Fruit fly (Drosophila melanogaster) whole organism, prepupa: Measurements from ENCODE around the gene Gr10a.
A peak's percentile ranks its signal among the peaks of the same experiment; 100 is the strongest.

ENCODE experiments used
- Blimp-1 ChIP-seq: fragments of 200-800 bp; sonication (Bioruptor generic); optimal IDR thresholded peaks from 3 replicates; lab custom pipeline; 2017; ENCODE audit warnings: missing biosample characterization, missing genetic modification characterization, mild to moderate bottlenecking, moderate library complexity, missing genetic modification reagents
- CG10631 ChIP-seq: fragments of 200-800 bp; sonication (Bioruptor generic); optimal IDR thresholded peaks from 2 replicates; lab custom pipeline; 2016; ENCODE audit warnings: missing biosample characterization, missing genetic modification characterization
- CG10669 ChIP-seq: fragments of 200-800 bp; sonication (Bioruptor generic); optimal IDR thresholded peaks from 3 replicates; lab custom pipeline; 2018; ENCODE audit warnings: missing biosample characterization, mild to moderate bottlenecking, missing genetic modification characterization, moderate library complexity
- CG11294 ChIP-seq: fragments of 200-800 bp; sonication (Bioruptor generic); IDR thresholded peaks from 2 replicates; pipeline ENCODE4 v1.3.6; 2022; ENCODE audit warnings: missing biosample characterization, missing genetic modification characterization
- CG15336 ChIP-seq: fragments of 200-800 bp; sonication (Bioruptor generic); IDR thresholded peaks from 2 replicates; pipeline ENCODE4 v1.3.6; 2022; ENCODE audit warnings: missing biosample characterization, missing genetic modification characterization
- CG16779 ChIP-seq: fragments of 200-800 bp; sonication (Bioruptor generic); optimal IDR thresholded peaks from 3 replicates; lab custom pipeline; 2017; ENCODE audit warnings: missing biosample characterization, mild to moderate bottlenecking, missing genetic modification characterization
- CG31627 ChIP-seq: fragments of 200-800 bp; sonication (Bioruptor generic); optimal IDR thresholded peaks from 3 replicates; lab custom pipeline; 2016; ENCODE audit warnings: missing biosample characterization, missing genetic modification characterization
- CG34406 ChIP-seq: fragments of 200-800 bp; sonication (Bioruptor generic); optimal IDR thresholded peaks from 3 replicates; lab custom pipeline; 2016; ENCODE audit warnings: missing biosample characterization, missing genetic modification characterization
- CG3919 ChIP-seq: fragments of 200-800 bp; sonication (Bioruptor generic); optimal IDR thresholded peaks from 3 replicates; lab custom pipeline; 2016; ENCODE audit warnings: missing biosample characterization, missing genetic modification characterization
- CG6163 ChIP-seq: fragments of 200-800 bp; sonication (Bioruptor generic); IDR thresholded peaks from 3 replicates; pipeline ENCODE4 v1.3.6; 2022; ENCODE audit warnings: missing biosample characterization, missing genetic modification characterization
- CG6792 ChIP-seq: fragments of 200-800 bp; sonication (Bioruptor generic); optimal IDR thresholded peaks from 3 replicates; lab custom pipeline; 2016; ENCODE audit warnings: missing biosample characterization, missing genetic modification characterization
- CG6854 ChIP-seq: fragments of 200-800 bp; sonication (Bioruptor generic); optimal IDR thresholded peaks from 2 replicates; lab custom pipeline; 2017; ENCODE audit warnings: missing biosample characterization, mild to moderate bottlenecking, missing genetic modification characterization
- CG7368 ChIP-seq: fragments of 200-800 bp; sonication (Bioruptor generic); optimal IDR thresholded peaks from 3 replicates; lab custom pipeline; 2016; ENCODE audit warnings: missing biosample characterization, missing genetic modification characterization
- CG8119 ChIP-seq: fragments of 200-800 bp; sonication (Bioruptor generic); IDR thresholded peaks from 3 replicates; pipeline ENCODE4 v1.3.6; 2022; ENCODE audit warnings: missing biosample characterization, missing genetic modification characterization
- CG8632 ChIP-seq: fragments of 200-800 bp; sonication (Bioruptor generic); optimal IDR thresholded peaks from 3 replicates; lab custom pipeline; 2016; ENCODE audit warnings: missing biosample characterization, missing genetic modification characterization
- CG9139 ChIP-seq: fragments of 200-800 bp; sonication (Bioruptor generic); optimal IDR thresholded peaks from 3 replicates; lab custom pipeline; 2017; ENCODE audit warnings: missing biosample characterization, mild to moderate bottlenecking, missing genetic modification characterization
- Eip78C ChIP-seq: fragments of 200-800 bp; sonication (Bioruptor generic); peaks from one replicate; lab custom pipeline; 2016; ENCODE audit warnings: missing biosample characterization, missing genetic modification characterization
- Eip93F ChIP-seq: fragments of 200-800 bp; sonication (Bioruptor generic); optimal IDR thresholded peaks from 2 replicates; lab custom pipeline; 2016; ENCODE audit warnings: missing biosample characterization, mild to moderate bottlenecking, missing genetic modification characterization
- Ets21C ChIP-seq: fragments of 200-800 bp; sonication (Bioruptor generic); optimal IDR thresholded peaks from 3 replicates; lab custom pipeline; 2016; ENCODE audit warnings: missing biosample characterization, missing genetic modification characterization
- Ets96B ChIP-seq: fragments of 200-800 bp; optimal IDR thresholded peaks from 2 replicates; lab custom pipeline; 2019; ENCODE audit warnings: missing biosample characterization, mild to moderate bottlenecking, missing genetic modification characterization, moderate library complexity
- Gug ChIP-seq: fragments of 200-800 bp; sonication (Bioruptor generic); IDR thresholded peaks from 2 replicates; pipeline ENCODE4 v1.3.6; 2022; ENCODE audit warnings: missing biosample characterization, missing genetic modification characterization
- Hr4 ChIP-seq: fragments of 200-800 bp; sonication (Bioruptor generic); optimal IDR thresholded peaks from 3 replicates; lab custom pipeline; 2016; ENCODE audit warnings: missing biosample characterization, missing genetic modification characterization
- Lpt ChIP-seq: fragments of 200-800 bp; sonication (Bioruptor generic); optimal IDR thresholded peaks from 3 replicates; lab custom pipeline; 2016; ENCODE audit warnings: missing biosample characterization, missing genetic modification characterization
- Met ChIP-seq: fragments of 200-800 bp; sonication (Bioruptor generic); optimal IDR thresholded peaks from 3 replicates; lab custom pipeline; 2016; ENCODE audit warnings: missing biosample characterization, missing genetic modification characterization
- Smox ChIP-seq: fragments of 200-800 bp; sonication (Bioruptor generic); optimal IDR thresholded peaks from 3 replicates; lab custom pipeline; 2016; ENCODE audit warnings: missing biosample characterization, missing genetic modification characterization
- Sox102F ChIP-seq: fragments of 200-800 bp; sonication (Bioruptor generic); optimal IDR thresholded peaks from 2 replicates; lab custom pipeline; 2016; ENCODE audit warnings: missing biosample characterization, mild to moderate bottlenecking, missing genetic modification characterization
- Sox15 ChIP-seq: fragments of 200-800 bp; sonication (Bioruptor generic); optimal IDR thresholded peaks from 3 replicates; lab custom pipeline; 2016; ENCODE audit warnings: missing biosample characterization, missing genetic modification characterization
- achi ChIP-seq: fragments of 200-800 bp; sonication (Bioruptor generic); optimal IDR thresholded peaks from 3 replicates; lab custom pipeline; 2016; ENCODE audit warnings: missing biosample characterization, missing genetic modification characterization
- acj6 ChIP-seq: fragments of 200-800 bp; sonication (Bioruptor generic); optimal IDR thresholded peaks from 3 replicates; lab custom pipeline; 2016; ENCODE audit warnings: missing biosample characterization, missing genetic modification characterization
- cyc ChIP-seq: fragments of 200-800 bp; sonication (Bioruptor generic); optimal IDR thresholded peaks from 3 replicates; lab custom pipeline; 2016; ENCODE audit warnings: missing biosample characterization, missing genetic modification characterization
- dsx ChIP-seq: fragments of 200-800 bp; optimal IDR thresholded peaks from 3 replicates; lab custom pipeline; 2019; ENCODE audit warnings: missing biosample characterization, mild to moderate bottlenecking, missing genetic modification characterization, moderate library complexity; ENCODE audit not compliant: poor library complexity, severe bottlenecking
- fd59A ChIP-seq: fragments of 200-800 bp; sonication (Bioruptor generic); optimal IDR thresholded peaks from 2 replicates; lab custom pipeline; 2017; ENCODE audit warnings: missing biosample characterization, mild to moderate bottlenecking, missing genetic modification characterization, missing genetic modification reagents
- fd85E ChIP-seq: fragments of 200-800 bp; sonication (Bioruptor generic); optimal IDR thresholded peaks from 3 replicates; lab custom pipeline; 2016; ENCODE audit warnings: missing biosample characterization, missing genetic modification characterization
- fkh ChIP-seq: fragments of 200-800 bp; sonication (Bioruptor generic); optimal IDR thresholded peaks from 3 replicates; lab custom pipeline; 2017; ENCODE audit warnings: missing biosample characterization, mild to moderate bottlenecking, missing genetic modification characterization, moderate library complexity
- net ChIP-seq: fragments of 200-800 bp; sonication (Bioruptor generic); optimal IDR thresholded peaks from 3 replicates; lab custom pipeline; 2016; ENCODE audit warnings: missing biosample characterization, missing genetic modification characterization
- pdm3 ChIP-seq: fragments of 200-800 bp; sonication (Bioruptor generic); optimal IDR thresholded peaks from 3 replicates; lab custom pipeline; 2016; ENCODE audit warnings: missing biosample characterization, missing genetic modification characterization
- salr ChIP-seq, 2 experiments: fragments of 200-800 bp; sonication (Bioruptor generic); optimal IDR thresholded peaks; 3 replicates each; lab custom pipeline; 2016 to 2018; ENCODE audit warnings: missing biosample characterization in 2 of 2, missing genetic modification characterization in 2 of 2, mild to moderate bottlenecking in 1 of 2
- spab ChIP-seq: fragments of 200-800 bp; sonication (Bioruptor generic); optimal IDR thresholded peaks from 2 replicates; lab custom pipeline; 2017; ENCODE audit warnings: missing biosample characterization, mild to moderate bottlenecking, missing genetic modification characterization, missing genetic modification reagents
- ss ChIP-seq, 2 experiments: fragments of 200-800 bp; sonication (Bioruptor generic); optimal IDR thresholded peaks; 2 replicates in 1 of 2; 3 replicates in 1 of 2; lab custom pipeline; 2017 to 2018; ENCODE audit warnings: mild to moderate bottlenecking in 2 of 2, missing biosample characterization in 2 of 2, missing genetic modification characterization in 2 of 2, moderate library complexity in 1 of 2
- svp ChIP-seq: fragments of 200-800 bp; sonication (Bioruptor generic); peaks from one replicate; lab custom pipeline; 2016; ENCODE audit warnings: missing biosample characterization, missing genetic modification characterization
- topi ChIP-seq: fragments of 200-800 bp; sonication (Bioruptor generic); optimal IDR thresholded peaks from 3 replicates; lab custom pipeline; 2016; ENCODE audit warnings: missing biosample characterization, missing genetic modification characterization
- vri ChIP-seq: fragments of 200-800 bp; sonication (Bioruptor generic); optimal IDR thresholded peaks from 3 replicates; lab custom pipeline; 2016; ENCODE audit warnings: missing biosample characterization, mild to moderate bottlenecking, missing genetic modification characterization

Gr10a gene

dm6 chrX:11427282-11427689 is 10.1 kb upstream of the Gr10a start (continued):
- TF ChIP-seq Smox (GFP tag; lab: Kevin White, UChicago) (no peak), svp (GFP tag; lab: Kevin White, UChicago) (peak; percentile 86), Lpt (no peak), CG31627 (GFP tag; lab: Kevin White, UChicago) (no peak), fd85E (no peak), Ets96B (no peak), Hr4 (GFP tag; lab: Kevin White, UChicago) (no peak), fd59A (peak; percentile 10), ss (GFP tag; optimal IDR thresholded peaks at IDR 0.05; lab: Kevin White, UChicago) (no peak)

dm6 chrX:11425956-11426598 is 8.9 kb upstream of the Gr10a start:
- TF ChIP-seq Eip78C (GFP tag; lab: Kevin White, UChicago), result peak; percentile 8
- no peak for TF ChIP-seq pdm3 (GFP tag; lab: Kevin White, UChicago)

dm6 chrX:11425401-11425800 is 8.2 kb upstream of the Gr10a start:
- no peak for TF ChIP-seq CG10631
- no peak for TF ChIP-seq Eip93F
- no peak for TF ChIP-seq Met (GFP tag; lab: Kevin White, UChicago)
- TF ChIP-seq net, result no peak
- no peak for TF ChIP-seq Sox102F (GFP tag; lab: Kevin White, UChicago)
- TF ChIP-seq svp (GFP tag; lab: Kevin White, UChicago), result peak; percentile 68
- TF ChIP-seq vri (GFP tag; lab: Kevin White, UChicago), result peak; percentile 42

dm6 chrX:11424512-11424911 is 7.3 kb upstream of the Gr10a start:
- TF ChIP-seq Blimp-1 (GFP tag; lab: Kevin White, UChicago), result no peak
- TF ChIP-seq fkh (GFP tag; lab: Kevin White, UChicago), result no peak
- TF ChIP-seq net, result no peak
- TF ChIP-seq dsx (GFP tag; lab: Kevin White, UChicago), result no peak
- no peak for TF ChIP-seq vri (GFP tag; lab: Kevin White, UChicago)
- TF ChIP-seq Sox102F (GFP tag; lab: Kevin White, UChicago), result no peak
- no peak for TF ChIP-seq CG6854 (GFP tag; lab: Kevin White, UChicago)
- TF ChIP-seq CG3919, result no peak

- TF ChIP-seq Sox15 (GFP tag; lab: Kevin White, UChicago) (peak; percentile 67), CG8119 (GFP tag; lab: Robert Waterston, UW) (peak; percentile 70; the same call in 2 of the 3 replicates), achi (GFP tag; lab: Kevin White, UChicago) (peak; percentile 65), CG6163 (GFP tag; lab: Robert Waterston, UW) (peak; percentile 75; the same call in 2 of the 3 replicates), CG6792 (GFP tag; lab: Kevin White, UChicago) (peak; percentile 68), fd85E (no peak), topi (GFP tag; lab: Kevin White, UChicago) (peak; percentile 92), CG11294 (GFP tag; lab: Robert Waterston, UW) (peak; percentile 76), salr (GFP tag; optimal IDR thresholded peaks at IDR 0.05; lab: Kevin White, UChicago) (peak in 1 of 2 experiments; percentile 30), CG31627 (GFP tag; lab: Kevin White, UChicago) (peak; percentile 93), Blimp-1 (GFP tag; lab: Kevin White, UChicago) (peak; percentile 67), acj6 (GFP tag; lab: Kevin White, UChicago) (peak; percentile 68), vri (GFP tag; lab: Kevin White, UChicago) (peak; percentile 90), Eip93F (peak; percentile 82), CG10669 (peak; percentile 29), CG34406 (GFP tag; lab: Kevin White, UChicago) (peak; percentile 76), CG16779 (peak; percentile 38), fkh (GFP tag; lab: Kevin White, UChicago) (peak; percentile 42), CG15336 (GFP tag; lab: Robert Waterston, UW) (peak; percentile 80), spab (GFP tag; lab: Kevin White, UChicago) (no peak), Sox102F (GFP tag; lab: Kevin White, UChicago) (peak; percentile 87), Ets21C (peak; percentile 87), fd59A (no peak), CG8632 (peak; percentile 71), net (peak; percentile 54), CG9139 (GFP tag; lab: Kevin White, UChicago) (no peak), cyc (GFP tag; lab: Kevin White, UChicago) (peak; percentile 91), CG7368 (peak; percentile 54), Met (GFP tag; lab: Kevin White, UChicago) (peak; percentile 88), Gug (GFP tag; lab: Robert Waterston, UW) (peak; percentile 65)
Measured at dm6 chrX:11423277-11423717, 6.1 kb upstream of the Gr10a start.
